Worm (Caenorhabditis elegans) whole organism, L2 larva: ENCODE results near the gene C12D12.3.

Experiments
- elt-3 ChIP-seq: sonication (generic microtip); optimal IDR thresholded peaks from 2 replicates; lab custom pipeline; 2017; ENCODE audit warnings: missing biosample characterization, missing genetic modification characterization
- ztf-4 ChIP-seq: fragments of 150-350 bp; optimal IDR thresholded peaks from 2 replicates; lab custom pipeline; 2014; ENCODE audit warnings: missing biosample characterization, missing genetic modification characterization

ce11 chrX:3495776-3496175 is 6.7 kb downstream of the C12D12.3 start, which contains the start of gene glt-1:
- TF ChIP-seq ztf-4 (no peak), elt-3 (tag; lab: Kevin White, UChicago) (no peak)
